Worm (Caenorhabditis elegans): ENCODE data around the gene F44E5.2.

The F44E5.2 gene

ce11 chrII:11727438-11727837, 39.1 kb upstream of the F44E5.2 start:
- TF ChIP-seq ztf-4 (tag; optimal IDR thresholded peaks at IDR 0.05) (no peak), mdl-1 (tag; optimal IDR thresholded peaks at IDR 0.05) (no peak), nhr-43 (tag; optimal IDR thresholded peaks at IDR 0.05; ENCODE audit: poor library complexity, severe bottlenecking) (no peak), lin-39 (tag; optimal IDR thresholded peaks at IDR 0.05) (no peak), elt-2 (tag; optimal IDR thresholded peaks at IDR 0.05) (no peak), daf-12 (tag; optimal IDR thresholded peaks at IDR 0.05) (no peak), unc-62 (GFP tag; optimal IDR thresholded peaks at IDR 0.05) (no peak), unc-39 (tag; optimal IDR thresholded peaks at IDR 0.05) (no peak), nhr-77 (tag; optimal IDR thresholded peaks at IDR 0.05) (no peak)

- no peak for TF ChIP-seq fkh-2 (tag; optimal IDR thresholded peaks at IDR 0.05)
- no peak for TF ChIP-seq fkh-10 (GFP tag; optimal IDR thresholded peaks at IDR 0.05)
- no peak for TF ChIP-seq nhr-25 (tag; optimal IDR thresholded peaks at IDR 0.05)
- peak; percentile 21 for TF ChIP-seq nhr-77 (tag; optimal IDR thresholded peaks at IDR 0.05)
- no peak for TF ChIP-seq R02D3.7 (tag; optimal IDR thresholded peaks at IDR 0.05)
- TF ChIP-seq nhr-23 (tag; optimal IDR thresholded peaks at IDR 0.05) = peak; percentile 5
- TF ChIP-seq ceh-9 (tag; optimal IDR thresholded peaks at IDR 0.05) = no peak
- TF ChIP-seq nfya-1 (tag; optimal IDR thresholded peaks at IDR 0.05; ENCODE audit: insufficient read depth) = peak; percentile 44
- TF ChIP-seq skn-1 (tag; optimal IDR thresholded peaks at IDR 0.05) = no peak
- TF ChIP-seq tbx-2 (tag; optimal IDR thresholded peaks at IDR 0.05) = no peak
- no peak for TF ChIP-seq eor-1 (tag; optimal IDR thresholded peaks at IDR 0.05)
- TF ChIP-seq elt-1 (tag; optimal IDR thresholded peaks at IDR 0.05) = no peak
- TF ChIP-seq pha-4 (tag; optimal IDR thresholded peaks at IDR 0.05) = peak; percentile 55
- no peak for TF ChIP-seq ztf-4 (tag; optimal IDR thresholded peaks at IDR 0.05)
- TF ChIP-seq aly-2 (tag; optimal IDR thresholded peaks at IDR 0.05) = no peak
- peak; percentile 76 for TF ChIP-seq elt-2 (tag; optimal IDR thresholded peaks at IDR 0.05)
- TF ChIP-seq unc-62 (GFP tag; optimal IDR thresholded peaks at IDR 0.05) = no peak
- no peak for TF ChIP-seq nhr-11 (tag; optimal IDR thresholded peaks at IDR 0.05)
- TF ChIP-seq lsy-12 (tag; optimal IDR thresholded peaks at IDR 0.05) = no peak
- no peak for TF ChIP-seq nhr-76 (tag; optimal IDR thresholded peaks at IDR 0.05)
- TF ChIP-seq zag-1 (tag; optimal IDR thresholded peaks at IDR 0.05) = no peak
- no peak for TF ChIP-seq nhr-28 (tag; optimal IDR thresholded peaks at IDR 0.05)
- no peak for TF ChIP-seq nhr-237 (tag; optimal IDR thresholded peaks at IDR 0.05)
- no peak for TF ChIP-seq elt-3 (tag; optimal IDR thresholded peaks at IDR 0.05)
- no peak for TF ChIP-seq nhr-43 (tag; optimal IDR thresholded peaks at IDR 0.05; ENCODE audit: poor library complexity, severe bottlenecking)
- TF ChIP-seq ceh-28 (tag; optimal IDR thresholded peaks at IDR 0.05) = no peak
- no peak for TF ChIP-seq hmg-11 (tag; optimal IDR thresholded peaks at IDR 0.05)
- TF ChIP-seq ceh-82 (tag; optimal IDR thresholded peaks at IDR 0.05) = no peak
- peak; percentile 92 for TF ChIP-seq mdl-1 (tag; optimal IDR thresholded peaks at IDR 0.05)
- peak; percentile 31 for TF ChIP-seq lin-39 (tag; optimal IDR thresholded peaks at IDR 0.05)
- no peak for TF ChIP-seq ceh-16 (tag; optimal IDR thresholded peaks at IDR 0.05)
- TF ChIP-seq ama-1 (optimal IDR thresholded peaks at IDR 0.05) = peak; percentile 53
- TF ChIP-seq lin-15B (tag; optimal IDR thresholded peaks at IDR 0.05) = peak; percentile 14
- no peak for TF ChIP-seq mml-1 (tag; optimal IDR thresholded peaks at IDR 0.05)
- TF ChIP-seq pqm-1 (tag; optimal IDR thresholded peaks at IDR 0.05) = peak; percentile 14
- TF ChIP-seq daf-12 (tag; optimal IDR thresholded peaks at IDR 0.05) = no peak
Measured at ce11 chrII:11728545-11729105, 37.9 kb upstream of the F44E5.2 start, which contains the start of gene alh-8. Gene alh-8, plus strand, starts transcription at chrII:11729055.

- no peak for TF ChIP-seq fkh-2 (tag; optimal IDR thresholded peaks at IDR 0.05)
- TF ChIP-seq unc-62 (GFP tag; optimal IDR thresholded peaks at IDR 0.05) = no peak
- TF ChIP-seq mdl-1 (tag; optimal IDR thresholded peaks at IDR 0.05) = no peak
- no peak for TF ChIP-seq nhr-23 (tag; optimal IDR thresholded peaks at IDR 0.05)
- TF ChIP-seq hmg-11 (tag; optimal IDR thresholded peaks at IDR 0.05) = no peak
- TF ChIP-seq nhr-12 (tag; optimal IDR thresholded peaks at IDR 0.05) = no peak
- no peak for TF ChIP-seq nhr-237 (tag; optimal IDR thresholded peaks at IDR 0.05)
- no peak for TF ChIP-seq ZK546.5 (tag; optimal IDR thresholded peaks at IDR 0.05)
- no peak for TF ChIP-seq jun-1 (tag; optimal IDR thresholded peaks at IDR 0.05)
- no peak for TF ChIP-seq lin-15B (tag; optimal IDR thresholded peaks at IDR 0.05)
- no peak for TF ChIP-seq mml-1 (tag; optimal IDR thresholded peaks at IDR 0.05)
- no peak for TF ChIP-seq nhr-43 (tag; optimal IDR thresholded peaks at IDR 0.05; ENCODE audit: poor library complexity, severe bottlenecking)
- no peak for TF ChIP-seq eor-1 (tag; optimal IDR thresholded peaks at IDR 0.05)
Measured at ce11 chrII:11729757-11730535, 36.6 kb upstream of the F44E5.2 start.

All from whole organism, L3 larva.